Worm (Caenorhabditis elegans) whole organism, young adult: ENCODE data around the gene fust-1.
A peak's percentile ranks its signal among the peaks of the same experiment; 100 is the strongest.

Experiments
- B0019.2 ChIP-seq: fragments of 200-800 bp; sonication (Bioruptor generic); conservative IDR thresholded peaks from 2 replicates; pipeline ENCODE4 v1.3.6; 2022; ENCODE audit warnings: missing genetic modification reagents, missing genetic modification characterization, missing compliant biosample characterization
- B0261.1 ChIP-seq: sonication (generic microtip); optimal IDR thresholded peaks from 2 replicates; lab custom pipeline; 2016; ENCODE audit warnings: mild to moderate bottlenecking, missing genetic modification characterization, moderate library complexity, missing compliant biosample characterization
- F33H1.4 ChIP-seq: fragments of 200-800 bp; sonication (Bioruptor generic); IDR thresholded peaks from 2 replicates; pipeline ENCODE4 v1.3.6; 2022; ENCODE audit warnings: missing genetic modification reagents, missing genetic modification characterization, missing compliant biosample characterization
- F49E8.2 ChIP-seq: sonication (generic microtip); optimal IDR thresholded peaks from 3 replicates; lab custom pipeline; 2017; ENCODE audit warnings: missing genetic modification characterization, mild to moderate bottlenecking, missing compliant biosample characterization, antibody characterized with exemption, moderate library complexity; ENCODE audit not compliant: insufficient read depth
- F55B11.4 ChIP-seq: sonication (generic microtip); optimal IDR thresholded peaks from 2 replicates; lab custom pipeline; 2016; ENCODE audit warnings: missing compliant biosample characterization, missing genetic modification characterization, borderline replicate concordance; ENCODE audit not compliant: insufficient read depth
- K11D2.4 ChIP-seq: fragments of 200-800 bp; sonication (Bioruptor generic); IDR thresholded peaks from 2 replicates; pipeline ENCODE4 v1.3.6; 2022; ENCODE audit warnings: missing genetic modification reagents, missing genetic modification characterization, missing compliant biosample characterization
- T07F8.4 ChIP-seq: sonication (generic microtip); optimal IDR thresholded peaks from 2 replicates; lab custom pipeline; 2016; ENCODE audit warnings: mild to moderate bottlenecking, missing genetic modification characterization, moderate library complexity, missing compliant biosample characterization
- Y56A3A.18 ChIP-seq: fragments of 200-800 bp; sonication (Bioruptor generic); IDR thresholded peaks from 2 replicates; pipeline ENCODE4 v1.3.6; 2022; ENCODE audit warnings: missing genetic modification reagents, missing genetic modification characterization, missing compliant biosample characterization
- Y67H2A.10 ChIP-seq: fragments of 200-800 bp; sonication (Bioruptor generic); conservative IDR thresholded peaks from 2 replicates; pipeline ENCODE4 v1.3.6; 2022; ENCODE audit warnings: missing genetic modification reagents, missing genetic modification characterization, missing compliant biosample characterization
- Y79H2A.3 ChIP-seq: fragments of 200-800 bp; sonication (Bioruptor generic); conservative IDR thresholded peaks from 2 replicates; pipeline ENCODE4 v1.3.6; 2022; ENCODE audit warnings: missing genetic modification reagents, missing genetic modification characterization, missing compliant biosample characterization
- Y95B8A.8 ChIP-seq: fragments of 200-800 bp; sonication (Bioruptor generic); IDR thresholded peaks from 2 replicates; pipeline ENCODE4 v1.3.6; 2022; ENCODE audit warnings: missing genetic modification reagents, missing genetic modification characterization, missing compliant biosample characterization
- ZK185.1 ChIP-seq: sonication (generic microtip); optimal IDR thresholded peaks from 2 replicates; lab custom pipeline; 2016; ENCODE audit warnings: mild to moderate bottlenecking, missing genetic modification characterization, missing compliant biosample characterization; ENCODE audit not compliant: poor library complexity, severe bottlenecking
- ama-1 ChIP-seq, 3 experiments: fragments of 150-350 bp in 1 of 3; sonication (generic microtip) in 2 of 3; optimal IDR thresholded peaks; 2 replicates each; lab custom pipeline; 2014 to 2018; ENCODE audit warnings: missing biosample characterization in 2 of 3, missing genetic modification characterization in 2 of 3, missing genetic modification reagents in 2 of 3
- attf-5 ChIP-seq: fragments of 200-800 bp; sonication (Bioruptor generic); optimal IDR thresholded peaks from 2 replicates; lab custom pipeline; 2018; ENCODE audit warnings: mild to moderate bottlenecking, missing genetic modification characterization, missing compliant biosample characterization
- ceh-100 ChIP-seq: fragments of 200-800 bp; sonication (Bioruptor generic); IDR thresholded peaks from 2 replicates; pipeline ENCODE4 v1.3.6; 2022; ENCODE audit warnings: missing genetic modification reagents, missing genetic modification characterization, missing compliant biosample characterization
- ceh-27 ChIP-seq: fragments of 200-800 bp; sonication (Bioruptor generic); optimal IDR thresholded peaks from 2 replicates; lab custom pipeline; 2018; ENCODE audit warnings: mild to moderate bottlenecking, missing genetic modification characterization, moderate library complexity, missing compliant biosample characterization
- ceh-91 ChIP-seq: fragments of 200-800 bp; sonication (Bioruptor generic); IDR thresholded peaks from 2 replicates; pipeline ENCODE4 v1.3.6; 2022; ENCODE audit warnings: missing genetic modification reagents, missing genetic modification characterization, missing compliant biosample characterization
- die-1 ChIP-seq: sonication (generic microtip); optimal IDR thresholded peaks from 2 replicates; lab custom pipeline; 2016; ENCODE audit warnings: missing genotype, mild to moderate bottlenecking, missing genetic modification characterization, missing compliant biosample characterization
- dox-1 ChIP-seq: fragments of 200-800 bp; sonication (Bioruptor generic); IDR thresholded peaks from 2 replicates; pipeline ENCODE4 v1.3.6; 2022; ENCODE audit warnings: missing genetic modification reagents, missing genetic modification characterization, missing compliant biosample characterization
- efl-1 ChIP-seq: fragments of 150-350 bp; optimal IDR thresholded peaks from 2 replicates; lab custom pipeline; 2014; ENCODE audit warnings: missing biosample characterization, missing genetic modification reagents, missing genetic modification characterization
- egrh-3 ChIP-seq: fragments of 200-800 bp; sonication (Bioruptor generic); IDR thresholded peaks from 2 replicates; pipeline ENCODE4 v1.3.6; 2022; ENCODE audit warnings: missing genetic modification reagents, missing genetic modification characterization, missing compliant biosample characterization
- fkh-3 ChIP-seq: sonication (generic microtip); optimal IDR thresholded peaks from 2 replicates; lab custom pipeline; 2016; ENCODE audit warnings: mild to moderate bottlenecking, missing genetic modification characterization, missing compliant biosample characterization
- him-1 ChIP-seq: sonication (generic microtip); optimal IDR thresholded peaks from 2 replicates; lab custom pipeline; 2016; ENCODE audit warnings: missing genotype, missing genetic modification reagents, missing genetic modification characterization, missing compliant biosample characterization
- hlh-12 ChIP-seq: sonication (generic microtip); optimal IDR thresholded peaks from 2 replicates; lab custom pipeline; 2016; ENCODE audit warnings: missing genetic modification characterization, missing compliant biosample characterization
- hmg-20 ChIP-seq: fragments of 200-800 bp; sonication (Bioruptor generic); IDR thresholded peaks from 2 replicates; pipeline ENCODE4 v1.3.6; 2022; ENCODE audit warnings: missing genetic modification reagents, missing genetic modification characterization, missing compliant biosample characterization
- hrde-1 ChIP-seq: sonication (generic microtip); optimal IDR thresholded peaks from 2 replicates; lab custom pipeline; 2016; ENCODE audit warnings: missing genetic modification characterization, mild to moderate bottlenecking, missing compliant biosample characterization, moderate library complexity, missing genotype, missing genetic modification reagents, borderline replicate concordance
- hsf-1 ChIP-seq: fragments of 200-800 bp; sonication (Bioruptor generic); IDR thresholded peaks from 2 replicates; pipeline ENCODE4 v1.3.6; 2022; ENCODE audit warnings: missing genetic modification reagents, missing genetic modification characterization, missing compliant biosample characterization
- let-526 ChIP-seq: fragments of 200-800 bp; sonication (Bioruptor generic); IDR thresholded peaks from 2 replicates; pipeline ENCODE4 v1.3.6; 2022; ENCODE audit warnings: missing genetic modification reagents, missing genetic modification characterization, missing compliant biosample characterization
- let-607 ChIP-seq, 2 experiments: fragments of 200-800 bp in 1 of 2; sonication (Bioruptor generic) in 1 of 2; sonication (generic microtip) in 1 of 2; optimal IDR thresholded peaks; 2 replicates each; lab custom pipeline; 2016 to 2018; ENCODE audit warnings: mild to moderate bottlenecking in 2 of 2, missing compliant biosample characterization in 2 of 2, missing genetic modification characterization in 2 of 2, moderate library complexity in 2 of 2, missing genotype in 1 of 2
- lin-26 ChIP-seq: fragments of 200-800 bp; sonication (Bioruptor generic); IDR thresholded peaks from 2 replicates; pipeline ENCODE4 v1.3.6; 2022; ENCODE audit warnings: missing genetic modification reagents, missing genetic modification characterization, missing compliant biosample characterization
- lin-35 ChIP-seq, 3 experiments: fragments of 150-350 bp in 2 of 3; sonication (generic microtip) in 1 of 3; optimal IDR thresholded peaks; 2 replicates each; lab custom pipeline; 2014 to 2018; ENCODE audit warnings: missing biosample characterization in 3 of 3, missing genetic modification characterization in 3 of 3, missing genetic modification reagents in 3 of 3
- lin-54 ChIP-seq: fragments of 200-800 bp; sonication (Bioruptor generic); optimal IDR thresholded peaks from 2 replicates; lab custom pipeline; 2018; ENCODE audit warnings: mild to moderate bottlenecking, missing genetic modification characterization, missing compliant biosample characterization
- lsl-1 ChIP-seq: fragments of 200-800 bp; sonication (Bioruptor generic); optimal IDR thresholded peaks from 2 replicates; lab custom pipeline; 2018; ENCODE audit warnings: mild to moderate bottlenecking, missing genetic modification characterization, moderate library complexity, missing compliant biosample characterization
- lsy-27 ChIP-seq: sonication (generic microtip); optimal IDR thresholded peaks from 2 replicates; lab custom pipeline; 2017; ENCODE audit warnings: missing genetic modification characterization, mild to moderate bottlenecking, missing compliant biosample characterization, antibody characterized with exemption, missing genotype, borderline replicate concordance; ENCODE audit not compliant: insufficient read depth
- mcd-1 ChIP-seq: fragments of 200-800 bp; sonication (Bioruptor generic); IDR thresholded peaks from 2 replicates; pipeline ENCODE4 v1.3.6; 2022; ENCODE audit warnings: missing genetic modification reagents, missing genetic modification characterization, missing compliant biosample characterization
- mel-28 ChIP-seq: sonication (generic microtip); optimal IDR thresholded peaks from 2 replicates; lab custom pipeline; 2016; ENCODE audit warnings: borderline replicate concordance, mild to moderate bottlenecking, missing genetic modification characterization, missing compliant biosample characterization
- mes-4 ChIP-seq: sonication (generic microtip); optimal IDR thresholded peaks from 2 replicates; lab custom pipeline; 2016; ENCODE audit warnings: missing genotype, missing genetic modification characterization, missing compliant biosample characterization
- mxl-1 ChIP-seq: sonication (generic microtip); optimal IDR thresholded peaks from 2 replicates; lab custom pipeline; 2016; ENCODE audit warnings: missing genetic modification characterization, missing compliant biosample characterization
- nfyb-1 ChIP-seq: fragments of 200-800 bp; sonication (Bioruptor generic); IDR thresholded peaks from 2 replicates; pipeline ENCODE4 v1.3.6; 2022; ENCODE audit warnings: missing genetic modification reagents, missing genetic modification characterization, missing compliant biosample characterization
- nhr-120 ChIP-seq: fragments of 200-800 bp; sonication (Bioruptor generic); IDR thresholded peaks from 2 replicates; pipeline ENCODE4 v1.3.6; 2022; ENCODE audit warnings: missing genetic modification characterization, missing compliant biosample characterization
- nhr-80 ChIP-seq: sonication (generic microtip); optimal IDR thresholded peaks from 2 replicates; lab custom pipeline; 2016; ENCODE audit warnings: missing genetic modification characterization, missing compliant biosample characterization
- pha-4 ChIP-seq: fragments of 150-350 bp; sonication (generic microtip); optimal IDR thresholded peaks from 2 replicates; lab custom pipeline; 2014; ENCODE audit warnings: missing biosample characterization, missing genetic modification reagents, missing genetic modification characterization
- snpc-1.3 ChIP-seq: sonication (generic microtip); optimal IDR thresholded peaks from 2 replicates; lab custom pipeline; 2017; ENCODE audit warnings: missing genetic modification characterization, mild to moderate bottlenecking, missing compliant biosample characterization, antibody characterized with exemption, moderate library complexity, missing genotype, missing genetic modification reagents; ENCODE audit not compliant: insufficient read depth
- tbx-9 ChIP-seq: sonication (generic microtip); optimal IDR thresholded peaks from 2 replicates; lab custom pipeline; 2016; ENCODE audit warnings: borderline replicate concordance, missing genetic modification characterization, inconsistent platforms, missing compliant biosample characterization
- tlf-1 ChIP-seq: fragments of 200-800 bp; sonication (Bioruptor generic); optimal IDR thresholded peaks from 2 replicates; lab custom pipeline; 2018; ENCODE audit warnings: mild to moderate bottlenecking, missing genetic modification characterization, missing compliant biosample characterization
- ztf-26 ChIP-seq: sonication (generic microtip); optimal IDR thresholded peaks from 2 replicates; lab custom pipeline; 2017; ENCODE audit warnings: missing genetic modification characterization, missing compliant biosample characterization

fust-1 gene

DNA sequence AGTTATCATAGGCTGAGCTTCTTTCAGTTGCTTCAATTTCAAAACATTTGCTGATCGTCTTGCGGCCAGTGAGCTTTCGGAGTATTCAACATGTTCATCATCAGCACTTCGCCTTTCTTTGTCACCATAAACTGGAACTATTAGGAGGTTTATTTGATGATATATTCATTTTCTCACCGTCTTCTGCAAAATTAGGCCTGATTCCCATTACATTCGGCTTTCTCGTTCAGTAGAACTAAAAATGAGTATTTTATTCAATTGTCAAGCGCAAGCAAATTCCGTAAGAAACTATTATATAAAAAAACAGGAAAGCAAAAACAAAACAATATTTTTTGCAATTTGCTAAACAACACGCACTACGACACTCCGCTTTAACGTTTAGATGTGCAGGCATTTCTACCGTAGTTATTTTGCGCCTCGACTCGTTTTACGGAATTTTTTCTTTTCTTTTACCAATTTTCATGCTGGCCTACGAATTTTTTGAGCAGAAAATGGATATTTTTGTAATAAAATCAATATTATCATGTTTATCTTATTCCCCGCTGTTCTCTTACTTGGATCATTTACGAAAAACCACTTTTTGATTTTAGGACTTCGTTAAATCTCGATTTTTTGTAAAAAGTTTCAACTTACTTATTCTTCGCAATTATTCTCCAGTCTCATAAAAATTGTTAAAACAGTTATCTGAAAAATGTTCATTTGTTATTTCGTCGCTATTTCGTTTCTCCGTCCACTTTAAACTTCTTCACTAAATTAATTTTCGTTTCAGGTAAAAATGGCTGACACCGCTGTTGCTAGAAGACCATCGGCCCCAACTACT, 47.4 kb upstream of the fust-1 start, which contains the start of the genes farl-11 and rpl-33:
Gene farl-11 (minus strand): TSS at position 242 of the 820 bp plus-strand sequence.
Gene rpl-33 (plus strand): TSS at position 770 of the 820 bp plus-strand sequence.
- TF ChIP-seq Y79H2A.3: no peak
- TF ChIP-seq mxl-1 (tag; lab: Kevin White, UChicago): no peak
- no peak for TF ChIP-seq hrde-1
- no peak for TF ChIP-seq ceh-91
- TF ChIP-seq F55B11.4 (tag; lab: Kevin White, UChicago): no peak
- TF ChIP-seq hsf-1 (GFP tag; lab: Robert Waterston, UW): no peak
- TF ChIP-seq ceh-27: peak; percentile 25
- TF ChIP-seq T07F8.4 (tag; lab: Kevin White, UChicago): no peak
- no peak for TF ChIP-seq B0261.1 (tag; lab: Kevin White, UChicago)
- TF ChIP-seq mel-28 (tag; lab: Kevin White, UChicago): no peak
- TF ChIP-seq dox-1 (GFP tag; lab: Robert Waterston, UW): 0 out of 2 replicates have a peak, but pooled peaks have one; percentile 16
- TF ChIP-seq Y67H2A.10 (GFP tag; lab: Robert Waterston, UW): no peak
- peak; percentile 48 for TF ChIP-seq nhr-80
- no peak for TF ChIP-seq F49E8.2
- TF ChIP-seq efl-1 (GFP tag; lab: Kevin White, UChicago): peak; percentile 18
- TF ChIP-seq egrh-3 (GFP tag; lab: Robert Waterston, UW): no peak
- TF ChIP-seq ama-1 (optimal IDR thresholded peaks at IDR 0.05; lab: Kevin White, UChicago): no peak
- no peak for TF ChIP-seq ama-1 (GFP tag; optimal IDR thresholded peaks at IDR 0.05; lab: Kevin White, UChicago)
- TF ChIP-seq lsy-27 (tag; lab: Kevin White, UChicago): no peak
- TF ChIP-seq let-526 (GFP tag; lab: Robert Waterston, UW): no peak
- TF ChIP-seq lin-26: no peak
- TF ChIP-seq ceh-100: no peak; the same call in 1 of the 2 replicates
- no peak for TF ChIP-seq fkh-3
- TF ChIP-seq lin-54 (GFP tag; lab: Kevin White, UChicago): peak; percentile 31
- peak; percentile 57 for TF ChIP-seq F33H1.4 (GFP tag; lab: Robert Waterston, UW)
- TF ChIP-seq mes-4: no peak
- TF ChIP-seq mcd-1: peak; percentile 50
- peak; percentile 72 for TF ChIP-seq attf-5 (GFP tag; lab: Kevin White, UChicago)
- TF ChIP-seq tlf-1 (GFP tag; lab: Kevin White, UChicago): no peak
- no peak for TF ChIP-seq Y56A3A.18 (GFP tag; lab: Robert Waterston, UW)
- no peak for TF ChIP-seq K11D2.4 (GFP tag; lab: Robert Waterston, UW)
- TF ChIP-seq nhr-120 (GFP tag; lab: Robert Waterston, UW): no peak
- TF ChIP-seq snpc-1.3 (tag; lab: Kevin White, UChicago): peak; percentile 59
- no peak for TF ChIP-seq hmg-20 (GFP tag; lab: Robert Waterston, UW)
- no peak for TF ChIP-seq die-1 (tag; lab: Kevin White, UChicago)
- no peak for TF ChIP-seq ztf-26 (tag; lab: Kevin White, UChicago)
- no peak for TF ChIP-seq let-607 (tag; optimal IDR thresholded peaks at IDR 0.05; lab: Kevin White, UChicago)
- no peak for TF ChIP-seq Y95B8A.8
- TF ChIP-seq lsl-1 (GFP tag; lab: Kevin White, UChicago): peak; percentile 73
- TF ChIP-seq nfyb-1 (GFP tag; lab: Robert Waterston, UW): no peak
- TF ChIP-seq lin-35 (GFP tag; optimal IDR thresholded peaks at IDR 0.05; lab: Kevin White, UChicago): peak in 1 of 3 experiments; percentile 51
- TF ChIP-seq hlh-12 (tag; lab: Kevin White, UChicago): no peak
- peak; percentile 37 for TF ChIP-seq ZK185.1 (tag; lab: Kevin White, UChicago)
- TF ChIP-seq B0019.2 (GFP tag; lab: Robert Waterston, UW): no peak
- peak; percentile 76 for TF ChIP-seq pha-4
- TF ChIP-seq him-1 (tag; lab: Kevin White, UChicago): no peak
- no peak for TF ChIP-seq tbx-9 (tag; lab: Kevin White, UChicago)
